Worm (Caenorhabditis elegans) whole organism, young adult: Measurements from ENCODE around the gene D1053.3.
A peak's percentile ranks its signal among the peaks of the same experiment; 100 is the strongest.

Experiments used
- C06A6.2 ChIP-seq: fragments of 200-800 bp; sonication (Bioruptor generic); conservative IDR thresholded peaks from 2 replicates; pipeline ENCODE4 v1.3.6; 2022; ENCODE audit warnings: missing genetic modification characterization, missing compliant biosample characterization
- Y95B8A.8 ChIP-seq: fragments of 200-800 bp; sonication (Bioruptor generic); IDR thresholded peaks from 2 replicates; pipeline ENCODE4 v1.3.6; 2022; ENCODE audit warnings: missing genetic modification reagents, missing genetic modification characterization, missing compliant biosample characterization
- ama-1 ChIP-seq, 3 experiments: fragments of 150-350 bp in 1 of 3; sonication (generic microtip) in 2 of 3; optimal IDR thresholded peaks; 2 replicates each; lab custom pipeline; 2014 to 2018; ENCODE audit warnings: missing biosample characterization in 2 of 3, missing genetic modification characterization in 2 of 3, missing genetic modification reagents in 2 of 3
- egrh-3 ChIP-seq: fragments of 200-800 bp; sonication (Bioruptor generic); IDR thresholded peaks from 2 replicates; pipeline ENCODE4 v1.3.6; 2022; ENCODE audit warnings: missing genetic modification reagents, missing genetic modification characterization, missing compliant biosample characterization
- ets-4 ChIP-seq: fragments of 200-800 bp; sonication (Bioruptor generic); optimal IDR thresholded peaks from 2 replicates; lab custom pipeline; 2018; ENCODE audit warnings: mild to moderate bottlenecking, missing genetic modification characterization, missing compliant biosample characterization
- hrde-1 ChIP-seq: sonication (generic microtip); optimal IDR thresholded peaks from 2 replicates; lab custom pipeline; 2016; ENCODE audit warnings: missing genetic modification characterization, mild to moderate bottlenecking, missing compliant biosample characterization, moderate library complexity, missing genotype, missing genetic modification reagents, borderline replicate concordance
- nfya-1 ChIP-seq: sonication (generic microtip); optimal IDR thresholded peaks from 2 replicates; lab custom pipeline; 2017; ENCODE audit warnings: antibody characterized with exemption, missing compliant biosample characterization, missing genetic modification characterization, borderline replicate concordance; ENCODE audit not compliant: insufficient read depth
- nhr-27 ChIP-seq: fragments of 200-800 bp; sonication (Bioruptor generic); optimal IDR thresholded peaks from 2 replicates; lab custom pipeline; 2018; ENCODE audit warnings: mild to moderate bottlenecking, missing genetic modification characterization, moderate library complexity, missing compliant biosample characterization
- snpc-4 ChIP-seq, 5 experiments: fragments of 150-350 bp in 1 of 5; sonication (generic microtip) in 4 of 5; optimal IDR thresholded peaks; 2 replicates each; lab custom pipeline; 2014 to 2018; ENCODE audit warnings: missing genetic modification characterization in 5 of 5, missing biosample characterization in 3 of 5, antibody characterized with exemption in 2 of 5, mild to moderate bottlenecking in 2 of 5, missing compliant biosample characterization in 2 of 5, missing genotype in 2 of 5, moderate library complexity in 2 of 5, missing genetic modification reagents in 1 of 5
- somi-1 ChIP-seq: fragments of 200-800 bp; sonication (Bioruptor generic); optimal IDR thresholded peaks from 2 replicates; lab custom pipeline; 2018; ENCODE audit warnings: mild to moderate bottlenecking, missing genetic modification characterization, missing compliant biosample characterization

DNA sequence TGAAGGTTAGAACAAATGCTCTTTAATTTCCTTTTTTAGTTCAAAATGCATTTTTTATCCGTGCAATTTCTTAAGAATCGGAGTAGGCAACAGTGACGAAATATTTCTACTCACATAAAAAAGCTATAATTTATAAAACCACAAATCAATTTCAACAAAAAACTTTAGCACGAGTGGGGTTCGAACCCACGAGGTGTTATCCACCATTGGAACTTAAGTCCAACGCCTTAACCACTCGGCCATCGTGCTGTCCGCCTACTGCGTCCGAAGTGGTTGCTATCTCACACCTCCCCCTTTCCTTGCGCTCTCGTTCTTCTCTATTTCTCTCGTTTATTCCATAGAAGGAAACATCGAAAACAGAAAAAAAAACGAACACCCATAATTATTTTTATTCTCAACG, 20.7 kb upstream of the D1053.3 start:
- TF ChIP-seq nfya-1 (tag; lab: Kevin White, UChicago) = no peak
- TF ChIP-seq ama-1 (optimal IDR thresholded peaks at IDR 0.05; lab: Kevin White, UChicago) = no peak
- TF ChIP-seq ama-1 (GFP tag; optimal IDR thresholded peaks at IDR 0.05; lab: Kevin White, UChicago) = peak in 1 of 2 experiments; percentile 81
- TF ChIP-seq egrh-3 (GFP tag; lab: Robert Waterston, UW) = no peak
- TF ChIP-seq hrde-1 = peak; percentile 57
- TF ChIP-seq somi-1 = peak; percentile 72
- peak; percentile 82 for TF ChIP-seq snpc-4 (GFP tag; optimal IDR thresholded peaks at IDR 0.05; lab: Kevin White, UChicago)
- TF ChIP-seq snpc-4 (tag; optimal IDR thresholded peaks at IDR 0.05; lab: Kevin White, UChicago) = peak in 1 of 4 experiments; percentile 83
- TF ChIP-seq Y95B8A.8 (GFP tag; lab: Robert Waterston, UW) = no peak
- TF ChIP-seq C06A6.2 = peak; percentile 64; the same call in 1 of the 2 replicates
- TF ChIP-seq nhr-27 (tag; lab: Kevin White, UChicago) = peak; percentile 35
- TF ChIP-seq ets-4 (GFP tag; lab: Kevin White, UChicago) = no peak
